Worm (Caenorhabditis elegans) whole organism, early embryonic: Measurements from ENCODE around the gene egas-2.

ENCODE experiments used
- F13C5.2 ChIP-seq: sonication (generic microtip); optimal IDR thresholded peaks from 2 replicates; lab custom pipeline; 2017; ENCODE audit warnings: mild to moderate bottlenecking, missing genetic modification characterization, inconsistent platforms, missing compliant biosample characterization
- ama-1 ChIP-seq: fragments of 150-350 bp; optimal IDR thresholded peaks from 2 replicates; lab custom pipeline; 2014
- ceh-13 ChIP-seq: fragments of 200-800 bp; sonication (Bioruptor generic); optimal IDR thresholded peaks from 2 replicates; lab custom pipeline; 2018; ENCODE audit warnings: mild to moderate bottlenecking, missing genetic modification characterization, missing compliant biosample characterization
- ceh-36 ChIP-seq: sonication (generic microtip); optimal IDR thresholded peaks from 2 replicates; lab custom pipeline; 2016; ENCODE audit warnings: missing genetic modification characterization, inconsistent platforms, missing compliant biosample characterization
- ets-7 ChIP-seq: sonication (generic microtip); optimal IDR thresholded peaks from 2 replicates; lab custom pipeline; 2016; ENCODE audit warnings: missing genotype, missing genetic modification characterization, missing compliant biosample characterization
- hmg-4 ChIP-seq: fragments of 200-800 bp; sonication (Bioruptor generic); optimal IDR thresholded peaks from 2 replicates; lab custom pipeline; 2018; ENCODE audit warnings: mild to moderate bottlenecking, missing genetic modification characterization, missing compliant biosample characterization
- hnd-1 ChIP-seq: sonication (generic microtip); optimal IDR thresholded peaks from 2 replicates; lab custom pipeline; 2016; ENCODE audit warnings: missing genetic modification characterization, missing compliant biosample characterization
- pes-1 ChIP-seq: fragments of 200-800 bp; sonication (Bioruptor generic); IDR thresholded peaks from 2 replicates; pipeline ENCODE4 v1.3.6; 2022; ENCODE audit warnings: missing genetic modification reagents, missing genetic modification characterization, missing compliant biosample characterization
- scrt-1 ChIP-seq: fragments of 200-800 bp; sonication (Bioruptor generic); IDR thresholded peaks from 2 replicates; pipeline ENCODE4 v1.3.6; 2022; ENCODE audit warnings: missing genetic modification characterization, missing compliant biosample characterization
- tbx-11 ChIP-seq: fragments of 200-800 bp; sonication (Bioruptor generic); IDR thresholded peaks from 2 replicates; pipeline ENCODE4 v1.3.6; 2022; ENCODE audit warnings: missing genetic modification characterization, missing compliant biosample characterization
- tbx-37 ChIP-seq: fragments of 200-800 bp; sonication (Bioruptor generic); conservative IDR thresholded peaks from 2 replicates; pipeline ENCODE4 v1.3.6; 2022; ENCODE audit warnings: missing genetic modification reagents, missing genetic modification characterization, missing compliant biosample characterization
- tra-4 ChIP-seq: sonication (generic microtip); optimal IDR thresholded peaks from 2 replicates; lab custom pipeline; 2017; ENCODE audit warnings: missing genetic modification characterization, missing compliant biosample characterization

DNA sequence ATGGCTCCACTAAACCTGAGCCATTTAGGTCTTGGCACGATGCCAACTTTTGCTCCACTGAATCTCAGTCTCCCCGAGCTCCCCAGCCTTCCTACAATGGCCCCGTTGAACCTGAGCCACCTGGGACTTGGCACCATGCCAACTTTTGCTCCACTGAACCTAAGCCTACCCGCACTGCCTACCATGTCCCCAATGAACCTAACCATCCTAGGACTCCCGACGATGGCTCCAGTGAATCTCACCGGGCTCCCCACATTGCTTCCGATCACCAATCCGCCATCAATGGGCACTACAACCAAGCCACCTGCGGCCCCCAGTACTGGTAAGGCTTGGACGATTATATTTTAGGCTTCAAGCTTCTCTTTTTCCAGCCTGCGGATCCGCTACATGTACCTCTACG, 21.7 kb downstream of the egas-2 start:
- TF ChIP-seq scrt-1 (GFP tag; lab: Robert Waterston, UW) (no peak), ama-1 (no peak), ceh-36 (no peak), tbx-37 (GFP tag; lab: Robert Waterston, UW) (no peak), ceh-13 (GFP tag; lab: Kevin White, UChicago) (no peak), hmg-4 (no peak), tra-4 (tag; lab: Kevin White, UChicago) (no peak), hnd-1 (tag; lab: Kevin White, UChicago) (no peak), tbx-11 (GFP tag; lab: Robert Waterston, UW) (no peak), F13C5.2 (tag; lab: Kevin White, UChicago) (no peak), pes-1 (no peak), ets-7 (tag; lab: Kevin White, UChicago) (no peak)
